Fruit fly (Drosophila melanogaster): ENCODE results near the gene JMJD7.

JMJD7 gene

DNA sequence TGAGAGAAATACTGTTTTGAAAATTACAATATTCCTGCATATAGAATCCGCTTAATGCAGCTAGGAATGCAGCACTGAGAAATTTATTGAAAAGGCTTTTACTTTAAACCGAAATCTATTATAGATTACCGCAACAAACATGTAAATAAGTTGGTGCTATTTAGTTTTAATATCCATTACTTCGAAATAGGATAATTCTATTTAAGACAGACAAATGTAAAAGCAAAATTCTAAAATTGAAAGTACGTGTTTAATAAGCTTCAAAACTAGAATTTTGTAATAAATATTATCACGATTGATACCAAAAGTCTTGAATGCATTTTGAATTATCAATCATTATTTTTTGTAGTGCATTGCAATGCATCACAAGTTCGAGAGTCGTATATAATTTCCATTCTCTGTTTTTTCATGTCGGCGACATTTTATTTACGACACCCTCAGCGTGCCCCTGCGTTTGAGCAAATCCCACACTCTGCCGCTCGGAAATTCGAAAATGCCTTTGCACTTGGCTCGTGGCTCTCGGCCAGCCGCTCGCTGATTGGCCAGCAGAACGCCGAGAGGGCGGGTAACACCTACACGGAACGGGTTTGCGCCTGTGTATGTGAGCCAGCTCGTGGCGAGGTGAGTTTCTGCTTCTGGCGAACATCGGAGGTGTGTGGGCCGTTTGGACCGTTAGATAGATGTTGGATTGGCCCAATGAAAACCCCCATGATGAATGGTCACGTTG, 46.8 kb downstream of the JMJD7 start (continued):
- TF ChIP-seq fd64A (GFP tag; optimal IDR thresholded peaks at IDR 0.05) = no peak
- no peak for TF ChIP-seq dan (GFP tag; IDR thresholded peaks at IDR 0.05)
- TF ChIP-seq fru (optimal IDR thresholded peaks at IDR 0.05) = no peak
- no peak for TF ChIP-seq CG12299 (tag; optimal IDR thresholded peaks at IDR 0.05)
- TF ChIP-seq p53 (GFP tag; optimal IDR thresholded peaks at IDR 0.05) = no peak
- TF ChIP-seq MESR4 (GFP tag; optimal IDR thresholded peaks at IDR 0.05) = no peak
- no peak for TF ChIP-seq trh (GFP tag; optimal IDR thresholded peaks at IDR 0.05)
- no peak for TF ChIP-seq bigmax (GFP tag; optimal IDR thresholded peaks at IDR 0.05)
- TF ChIP-seq Mes4 (GFP tag; optimal IDR thresholded peaks at IDR 0.05) = no peak
- TF ChIP-seq CG4424 (GFP tag; optimal IDR thresholded peaks at IDR 0.05) = peak; percentile 10
- no peak for TF ChIP-seq ATbp (GFP tag; optimal IDR thresholded peaks at IDR 0.05)
- no peak for TF ChIP-seq CG6683 (GFP tag; optimal IDR thresholded peaks at IDR 0.05)
- TF ChIP-seq CG3065 (GFP tag; optimal IDR thresholded peaks at IDR 0.05) = no peak
- peak; percentile 72 for TF ChIP-seq nerfin-1 (tag; optimal IDR thresholded peaks at IDR 0.05)
- no peak for TF ChIP-seq gce (GFP tag; IDR thresholded peaks at IDR 0.05)
- no peak for TF ChIP-seq YL-1 (GFP tag; optimal IDR thresholded peaks at IDR 0.05)
- no peak for TF ChIP-seq dimm (GFP tag; IDR thresholded peaks at IDR 0.05)
- TF ChIP-seq CG9215 (GFP tag; IDR thresholded peaks at IDR 0.05) = no peak
- no peak for TF ChIP-seq Antp (GFP tag; optimal IDR thresholded peaks at IDR 0.05)
- TF ChIP-seq hkb (optimal IDR thresholded peaks at IDR 0.05) = no peak
- no peak for TF ChIP-seq hkb (GFP tag; IDR thresholded peaks at IDR 0.05)
- no peak for TF ChIP-seq CG8478 (optimal IDR thresholded peaks at IDR 0.05)
- no peak for TF ChIP-seq CG7963 (GFP tag; IDR thresholded peaks at IDR 0.05; ENCODE audit: partially characterized antibody)
- TF ChIP-seq luna (GFP tag; optimal IDR thresholded peaks at IDR 0.05) = no peak
- no peak for TF ChIP-seq mam (GFP tag; optimal IDR thresholded peaks at IDR 0.05)
- TF ChIP-seq Abd-B (GFP tag; optimal IDR thresholded peaks at IDR 0.05) = peak; percentile 6
- TF ChIP-seq sna (GFP tag; IDR thresholded peaks at IDR 0.05; ENCODE audit: partially characterized antibody) = no peak; the same call in 1 of the 2 replicates
- TF ChIP-seq CG1647 (GFP tag; optimal IDR thresholded peaks at IDR 0.05) = no peak
- TF ChIP-seq CG11085 (GFP tag; IDR thresholded peaks at IDR 0.05) = no peak
- TF ChIP-seq Opbp (GFP tag; IDR thresholded peaks at IDR 0.05; ENCODE audit: partially characterized antibody) = no peak
- no peak for TF ChIP-seq Rfx (GFP tag; IDR thresholded peaks at IDR 0.05)
- TF ChIP-seq disco-r (GFP tag; optimal IDR thresholded peaks at IDR 0.05) = no peak
- TF ChIP-seq CkIIα-i1 (GFP tag; IDR thresholded peaks at IDR 0.05) = no peak
- no peak for TF ChIP-seq CG7786 (GFP tag; optimal IDR thresholded peaks at IDR 0.05)
- peak; percentile 25 for TF ChIP-seq CG6654 (GFP tag; optimal IDR thresholded peaks at IDR 0.05)
- TF ChIP-seq Vsx1 (GFP tag; optimal IDR thresholded peaks at IDR 0.05) = no peak
- TF ChIP-seq lilli (GFP tag; optimal IDR thresholded peaks at IDR 0.05) = no peak
- peak; percentile 98 for TF ChIP-seq Nf-YC (tag; optimal IDR thresholded peaks at IDR 0.05)
- TF ChIP-seq sens-2 (GFP tag; IDR thresholded peaks at IDR 0.05) = no peak
- no peak for TF ChIP-seq repo (GFP tag; optimal IDR thresholded peaks at IDR 0.05)
- no peak for TF ChIP-seq CG2678 (tag; optimal IDR thresholded peaks at IDR 0.05)
- peak; percentile 42 for TF ChIP-seq zf30C (GFP tag; optimal IDR thresholded peaks at IDR 0.05)
- TF ChIP-seq tgo (GFP tag; IDR thresholded peaks at IDR 0.05) = no peak
- no peak for TF ChIP-seq corto (GFP tag; optimal IDR thresholded peaks at IDR 0.05)
- no peak for TF ChIP-seq CG6765 (GFP tag; optimal IDR thresholded peaks at IDR 0.05)
- TF ChIP-seq BtbVII (GFP tag; optimal IDR thresholded peaks at IDR 0.05) = no peak
- TF ChIP-seq abd-A (tag; optimal IDR thresholded peaks at IDR 0.05) = no peak
- no peak for TF ChIP-seq unpg (GFP tag; optimal IDR thresholded peaks at IDR 0.05)
- no peak for TF ChIP-seq bowl (GFP tag; IDR thresholded peaks at IDR 0.05)
- TF ChIP-seq CG8281 (tag; optimal IDR thresholded peaks at IDR 0.05) = no peak
- no peak for TF ChIP-seq CG12942 (GFP tag; optimal IDR thresholded peaks at IDR 0.05)
- TF ChIP-seq sug (tag; optimal IDR thresholded peaks at IDR 0.05) = no peak

All from whole organism, embryonic.